Fruit fly (Drosophila melanogaster) whole organism: Measurements from ENCODE around the gene CG5805.

Experiments used
- CG8478 ChIP-seq: fragments of >200 bp; optimal IDR thresholded peaks from 2 replicates; lab custom pipeline; 2018; ENCODE audit warnings: inconsistent platforms
- Dll ChIP-seq: fragments of >200 bp; optimal IDR thresholded peaks from 2 replicates; lab custom pipeline; 2017
- EcR ChIP-seq, 2 experiments: fragments of >200 bp; optimal IDR thresholded peaks; 2 replicates each; lab custom pipeline; 2017; ENCODE audit warnings: missing biosample characterization in 2 of 2, missing genetic modification characterization in 2 of 2, missing genetic modification reagents in 2 of 2
- pan ChIP-seq: fragments of >200 bp; optimal IDR thresholded peaks from 2 replicates; lab custom pipeline; 2017
- psq ChIP-seq: fragments of >200 bp; optimal IDR thresholded peaks from 2 replicates; lab custom pipeline; 2017
- usp ChIP-seq: fragments of >200 bp; optimal IDR thresholded peaks from 2 replicates; lab custom pipeline; 2017; ENCODE audit warnings: missing biosample characterization, missing genetic modification characterization, mixed read lengths

DNA sequence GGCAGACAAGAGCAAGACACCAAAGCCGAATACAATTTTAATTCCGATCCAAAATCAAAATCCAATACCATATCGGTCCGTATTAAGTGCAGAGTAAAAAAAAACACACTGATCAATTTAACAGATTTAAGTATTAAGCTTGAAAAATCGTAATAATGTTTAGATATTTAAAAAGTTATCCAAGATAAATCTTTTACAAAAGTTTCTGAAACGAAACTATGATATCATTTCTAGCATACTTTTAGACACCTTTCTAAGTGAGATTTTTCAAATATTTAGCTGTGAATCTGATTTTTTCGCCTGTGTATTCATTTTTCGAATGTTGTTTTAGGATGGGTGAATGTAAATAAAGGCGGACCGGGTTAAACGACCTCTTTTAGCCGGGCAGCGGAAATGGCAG, 10.1 kb downstream of the CG5805 start:
- TF ChIP-seq psq (lab: Kevin White, UChicago) (no peak), EcR (GFP tag; optimal IDR thresholded peaks at IDR 0.05; lab: Kevin White, UChicago) (no peak), CG8478 (lab: Kevin White, UChicago) (no peak), usp (GFP tag; lab: Kevin White, UChicago) (no peak), pan (lab: Kevin White, UChicago) (no peak), Dll (lab: Kevin White, UChicago) (no peak)
